Worm (Caenorhabditis elegans) whole organism, mixed stage, embryonic: ENCODE measurements around the gene srx-26.

Source experiments
- M03D4.4 ChIP-seq: sonication (generic microtip); optimal IDR thresholded peaks from 2 replicates; lab custom pipeline; 2017; ENCODE audit warnings: mild to moderate bottlenecking, missing genetic modification characterization, missing compliant biosample characterization
- bed-3 ChIP-seq: fragments of 200-800 bp; sonication (Bioruptor generic); optimal IDR thresholded peaks from 3 replicates; lab custom pipeline; 2018; ENCODE audit warnings: mild to moderate bottlenecking, missing genetic modification characterization, moderate library complexity, missing compliant biosample characterization
- blmp-1 ChIP-seq: fragments of 150-350 bp; optimal IDR thresholded peaks from 2 replicates; lab custom pipeline; 2014; ENCODE audit warnings: missing biosample characterization, missing genetic modification characterization
- ceh-39 ChIP-seq: fragments of 150-350 bp; optimal IDR thresholded peaks from 2 replicates; lab custom pipeline; 2014; ENCODE audit warnings: missing biosample characterization, missing genetic modification characterization
- ceh-43 ChIP-seq: fragments of 200-800 bp; sonication (Bioruptor generic); optimal IDR thresholded peaks from 2 replicates; lab custom pipeline; 2018; ENCODE audit warnings: mild to moderate bottlenecking, missing genetic modification characterization, moderate library complexity, missing compliant biosample characterization
- ces-1 ChIP-seq: fragments of 150-350 bp; optimal IDR thresholded peaks from 2 replicates; lab custom pipeline; 2014; ENCODE audit warnings: missing biosample characterization, missing genetic modification reagents, missing genetic modification characterization
- cnd-1 ChIP-seq: fragments of 200-800 bp; sonication (Bioruptor generic); optimal IDR thresholded peaks from 2 replicates; lab custom pipeline; 2018; ENCODE audit warnings: mild to moderate bottlenecking, missing genetic modification characterization, missing compliant biosample characterization
- drap-1 ChIP-seq: fragments of 200-800 bp; sonication (Bioruptor generic); optimal IDR thresholded peaks from 3 replicates; lab custom pipeline; 2018; ENCODE audit warnings: mild to moderate bottlenecking, missing genetic modification characterization, missing compliant biosample characterization
- elt-1 ChIP-seq: sonication (generic microtip); optimal IDR thresholded peaks from 2 replicates; lab custom pipeline; 2017; ENCODE audit warnings: missing genetic modification characterization, mild to moderate bottlenecking, missing compliant biosample characterization, antibody characterized with exemption, moderate library complexity, borderline replicate concordance; ENCODE audit not compliant: insufficient read depth
- elt-3 ChIP-seq: fragments of 150-350 bp; optimal IDR thresholded peaks from 2 replicates; lab custom pipeline; 2014; ENCODE audit warnings: missing biosample characterization, missing genetic modification characterization
- flh-1 ChIP-seq: fragments of 200-800 bp; sonication (Bioruptor generic); optimal IDR thresholded peaks from 2 replicates; lab custom pipeline; 2018; ENCODE audit warnings: mild to moderate bottlenecking, missing genetic modification characterization, moderate library complexity, missing compliant biosample characterization
- ham-2 ChIP-seq: fragments of 200-800 bp; sonication (Bioruptor generic); optimal IDR thresholded peaks from 2 replicates; lab custom pipeline; 2018; ENCODE audit warnings: mild to moderate bottlenecking, missing genetic modification characterization, missing compliant biosample characterization
- lin-13 ChIP-seq: fragments of 150-350 bp; optimal IDR thresholded peaks from 2 replicates; lab custom pipeline; 2014; ENCODE audit warnings: missing biosample characterization, missing genetic modification characterization
- lin-32 ChIP-seq: fragments of 200-800 bp; sonication (Bioruptor generic); optimal IDR thresholded peaks from 2 replicates; lab custom pipeline; 2018; ENCODE audit warnings: mild to moderate bottlenecking, missing genetic modification characterization, missing compliant biosample characterization
- lsy-2 ChIP-seq: fragments of 150-350 bp; optimal IDR thresholded peaks from 2 replicates; lab custom pipeline; 2014; ENCODE audit warnings: missing biosample characterization, missing genetic modification characterization
- mab-5 ChIP-seq: fragments of 150-350 bp; optimal IDR thresholded peaks from 2 replicates; lab custom pipeline; 2014; ENCODE audit warnings: missing biosample characterization, missing genetic modification characterization
- mls-2 ChIP-seq: sonication (generic microtip); optimal IDR thresholded peaks from 2 replicates; lab custom pipeline; 2016; ENCODE audit warnings: mild to moderate bottlenecking, missing genetic modification characterization, moderate library complexity, missing compliant biosample characterization
- nhr-12 ChIP-seq: fragments of 150-350 bp; optimal IDR thresholded peaks from 2 replicates; lab custom pipeline; 2014; ENCODE audit warnings: missing biosample characterization, missing genetic modification characterization
- nhr-2 ChIP-seq: fragments of 150-350 bp; optimal IDR thresholded peaks from 2 replicates; lab custom pipeline; 2014; ENCODE audit warnings: missing biosample characterization, missing genetic modification characterization
- nhr-237 ChIP-seq: fragments of 150-350 bp; optimal IDR thresholded peaks from 2 replicates; lab custom pipeline; 2014; ENCODE audit warnings: missing biosample characterization, missing genetic modification characterization
- nhr-28 ChIP-seq: fragments of 150-350 bp; optimal IDR thresholded peaks from 2 replicates; lab custom pipeline; 2014; ENCODE audit warnings: missing biosample characterization, missing genetic modification characterization
- nhr-76 ChIP-seq: sonication (generic microtip); optimal IDR thresholded peaks from 2 replicates; lab custom pipeline; 2017; ENCODE audit warnings: missing biosample characterization, missing genetic modification characterization
- pha-4 ChIP-seq: fragments of 150-350 bp; optimal IDR thresholded peaks from 2 replicates; lab custom pipeline; 2018; ENCODE audit warnings: missing biosample characterization, missing genetic modification reagents, missing genetic modification characterization
- sem-2 ChIP-seq: fragments of 200-800 bp; sonication (Bioruptor generic); optimal IDR thresholded peaks from 2 replicates; lab custom pipeline; 2018; ENCODE audit warnings: mild to moderate bottlenecking, missing genetic modification characterization, missing compliant biosample characterization
- sptf-1 ChIP-seq: sonication (generic microtip); optimal IDR thresholded peaks from 2 replicates; lab custom pipeline; 2017; ENCODE audit warnings: mild to moderate bottlenecking, missing genetic modification characterization, moderate library complexity, missing compliant biosample characterization
- tbx-8 ChIP-seq: fragments of 200-800 bp; sonication (Bioruptor generic); optimal IDR thresholded peaks from 2 replicates; lab custom pipeline; 2018; ENCODE audit warnings: mild to moderate bottlenecking, missing genetic modification characterization, moderate library complexity, missing compliant biosample characterization
- unc-120 ChIP-seq: sonication (generic microtip); optimal IDR thresholded peaks from 2 replicates; lab custom pipeline; 2017; ENCODE audit warnings: missing genetic modification characterization, missing compliant biosample characterization; ENCODE audit not compliant: poor library complexity, severe bottlenecking
- unc-39 ChIP-seq: fragments of 150-350 bp; optimal IDR thresholded peaks from 2 replicates; lab custom pipeline; 2014; ENCODE audit warnings: missing biosample characterization, missing genetic modification characterization
- unc-62 ChIP-seq: fragments of 150-350 bp; optimal IDR thresholded peaks from 2 replicates; lab custom pipeline; 2014; ENCODE audit warnings: missing biosample characterization, missing genetic modification reagents, missing genetic modification characterization
- zip-8 ChIP-seq: fragments of 150-350 bp; optimal IDR thresholded peaks from 2 replicates; lab custom pipeline; 2014; ENCODE audit warnings: missing biosample characterization, missing genetic modification characterization
- ztf-11 ChIP-seq: fragments of 150-350 bp; optimal IDR thresholded peaks from 2 replicates; lab custom pipeline; 2014; ENCODE audit warnings: missing biosample characterization, missing genetic modification characterization

Gene srx-26

DNA sequence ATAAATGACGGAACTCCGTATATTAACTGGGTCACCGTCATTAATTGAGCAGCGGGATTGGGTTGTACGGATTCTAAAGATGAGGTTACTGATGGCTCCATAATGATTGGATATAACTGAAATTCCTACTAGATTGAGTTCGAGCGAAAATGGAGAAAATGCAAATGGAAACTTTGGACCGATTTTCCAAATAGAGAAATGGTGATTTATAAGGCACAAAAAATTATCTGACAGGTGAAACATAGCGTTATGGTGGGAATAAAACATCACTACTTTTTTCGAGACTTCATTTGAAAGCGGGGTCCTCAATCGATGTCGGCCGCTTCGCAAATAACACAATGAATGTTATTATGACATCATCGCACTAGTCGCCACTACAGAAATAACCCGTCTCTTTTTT is 30.4 kb downstream of the srx-26 start, which contains the start of gene srg-60:
srg-60 (minus strand) TSS at position 101 of the 400 bp plus-strand sequence.
- TF ChIP-seq blmp-1 (tag; lab: Kevin White, UChicago) (no peak), nhr-2 (tag; lab: Kevin White, UChicago) (no peak), flh-1 (GFP tag; lab: Kevin White, UChicago) (no peak), zip-8 (tag; lab: Kevin White, UChicago) (no peak), unc-62 (GFP tag; lab: Kevin White, UChicago) (no peak), unc-39 (no peak), mab-5 (no peak), nhr-76 (tag; lab: Kevin White, UChicago) (no peak), nhr-12 (tag; lab: Kevin White, UChicago) (no peak), sptf-1 (tag; lab: Kevin White, UChicago) (no peak), drap-1 (GFP tag; lab: Kevin White, UChicago) (no peak), ceh-39 (no peak)

- TF ChIP-seq tbx-8 (no peak), unc-39 (no peak), ces-1 (GFP tag; lab: Kevin White, UChicago) (no peak), nhr-28 (tag; lab: Kevin White, UChicago) (no peak), mls-2 (no peak), drap-1 (GFP tag; lab: Kevin White, UChicago) (no peak), flh-1 (GFP tag; lab: Kevin White, UChicago) (no peak), elt-1 (no peak), nhr-12 (tag; lab: Kevin White, UChicago) (no peak)
Observed at ce11 chrV:2720763-2721162, 32.1 kb downstream of the srx-26 start, which contains the start of gene srt-27. Gene srt-27, minus strand, starts transcription at chrV:2720863.

ce11 chrV:2718688-2719185 is 34.2 kb downstream of the srx-26 start, which contains the start of gene srt-29:
Gene srt-29, minus strand, starts transcription at chrV:2719135.
- TF ChIP-seq nhr-237 (tag; lab: Kevin White, UChicago) (no peak), drap-1 (GFP tag; lab: Kevin White, UChicago) (no peak), nhr-2 (tag; lab: Kevin White, UChicago) (no peak), lin-32 (GFP tag; lab: Kevin White, UChicago) (no peak), ceh-43 (GFP tag; lab: Kevin White, UChicago) (no peak), lsy-2 (tag; lab: Kevin White, UChicago) (no peak), lin-13 (tag; lab: Kevin White, UChicago) (no peak), ham-2 (GFP tag; lab: Kevin White, UChicago) (no peak), elt-3 (tag; lab: Kevin White, UChicago) (no peak), nhr-12 (tag; lab: Kevin White, UChicago) (no peak), unc-120 (tag; lab: Kevin White, UChicago) (no peak)
- TF ChIP-seq, all 35 proteins: peak for 0

ce11 chrV:2716933-2717332 is 36.0 kb downstream of the srx-26 start:
- TF ChIP-seq bed-3 (GFP tag; lab: Kevin White, UChicago), result no peak
- TF ChIP-seq ces-1 (GFP tag; lab: Kevin White, UChicago), result no peak
- TF ChIP-seq pha-4 (tag; lab: Kevin White, UChicago), result no peak
- TF ChIP-seq nhr-12 (tag; lab: Kevin White, UChicago), result no peak
- no peak for TF ChIP-seq nhr-76 (tag; lab: Kevin White, UChicago)
- no peak for TF ChIP-seq mab-5
- TF ChIP-seq ztf-11 (tag; lab: Kevin White, UChicago), result no peak
- TF ChIP-seq lsy-2 (tag; lab: Kevin White, UChicago), result no peak
- no peak for TF ChIP-seq blmp-1 (tag; lab: Kevin White, UChicago)
- no peak for TF ChIP-seq M03D4.4 (tag; lab: Kevin White, UChicago)
- no peak for TF ChIP-seq ceh-39

DNA sequence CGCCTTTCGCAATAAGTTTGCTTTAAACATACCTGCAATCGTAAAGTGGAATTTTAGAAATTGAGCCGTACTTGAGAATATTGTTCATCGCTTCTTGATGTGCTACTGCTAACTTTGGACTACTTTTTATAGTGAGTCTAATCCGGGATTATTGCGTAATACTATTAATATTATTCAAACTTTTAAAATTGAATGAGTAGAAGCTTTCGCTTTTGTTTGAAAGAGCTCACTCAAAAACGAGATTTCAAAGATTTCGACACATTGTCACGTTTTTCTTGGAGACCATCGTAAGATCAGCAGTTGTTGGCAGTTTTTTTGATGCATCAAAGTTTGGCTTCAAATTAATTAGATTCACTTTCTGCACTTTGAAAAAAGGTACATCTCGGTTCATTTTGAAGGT is 39.4 kb downstream of the srx-26 start, which contains the start of gene srt-28:
srt-28 (minus strand) TSS at position 101 of the 400 bp plus-strand sequence.
- TF ChIP-seq lsy-2 (tag; lab: Kevin White, UChicago) (no peak), zip-8 (tag; lab: Kevin White, UChicago) (peak; percentile 43)

ce11 chrV:2711429-2711828 is 41.5 kb downstream of the srx-26 start, which contains the start of gene C24B9.3:
Gene C24B9.3, minus strand, starts transcription at chrV:2711599.
- TF ChIP-seq lin-32 (GFP tag; lab: Kevin White, UChicago) (no peak), M03D4.4 (tag; lab: Kevin White, UChicago) (no peak), drap-1 (GFP tag; lab: Kevin White, UChicago) (no peak), sem-2 (GFP tag; lab: Kevin White, UChicago) (no peak), tbx-8 (no peak), cnd-1 (no peak)
